Worm (Caenorhabditis elegans): ENCODE results near the gene R160.6.

- no peak for TF ChIP-seq lin-13 (GFP tag; optimal IDR thresholded peaks at IDR 0.05)
- TF ChIP-seq mep-1 (tag; optimal IDR thresholded peaks at IDR 0.05): no peak
- no peak for TF ChIP-seq nhr-77 (tag; optimal IDR thresholded peaks at IDR 0.05)
- no peak for TF ChIP-seq set-16 (GFP tag; IDR thresholded peaks at IDR 0.05)
- TF ChIP-seq F10B5.3 (tag; optimal IDR thresholded peaks at IDR 0.05): no peak
- no peak for TF ChIP-seq ama-1 (optimal IDR thresholded peaks at IDR 0.05)
- TF ChIP-seq unc-39 (tag; optimal IDR thresholded peaks at IDR 0.05): no peak
- TF ChIP-seq dve-1 (tag; optimal IDR thresholded peaks at IDR 0.05; ENCODE audit: insufficient read depth): no peak
- TF ChIP-seq nhr-11 (tag; optimal IDR thresholded peaks at IDR 0.05): no peak
- no peak for TF ChIP-seq fkh-10 (GFP tag; optimal IDR thresholded peaks at IDR 0.05)
- no peak for TF ChIP-seq nhr-111 (GFP tag; optimal IDR thresholded peaks at IDR 0.05)
Measured at ce11 chrX:4386493-4386892, 13.5 kb upstream of the R160.6 start.

Data from whole organism, L4 larva.